Fruit fly (Drosophila melanogaster): Measurements from ENCODE around the gene Droj2.

Droj2 gene

DNA sequence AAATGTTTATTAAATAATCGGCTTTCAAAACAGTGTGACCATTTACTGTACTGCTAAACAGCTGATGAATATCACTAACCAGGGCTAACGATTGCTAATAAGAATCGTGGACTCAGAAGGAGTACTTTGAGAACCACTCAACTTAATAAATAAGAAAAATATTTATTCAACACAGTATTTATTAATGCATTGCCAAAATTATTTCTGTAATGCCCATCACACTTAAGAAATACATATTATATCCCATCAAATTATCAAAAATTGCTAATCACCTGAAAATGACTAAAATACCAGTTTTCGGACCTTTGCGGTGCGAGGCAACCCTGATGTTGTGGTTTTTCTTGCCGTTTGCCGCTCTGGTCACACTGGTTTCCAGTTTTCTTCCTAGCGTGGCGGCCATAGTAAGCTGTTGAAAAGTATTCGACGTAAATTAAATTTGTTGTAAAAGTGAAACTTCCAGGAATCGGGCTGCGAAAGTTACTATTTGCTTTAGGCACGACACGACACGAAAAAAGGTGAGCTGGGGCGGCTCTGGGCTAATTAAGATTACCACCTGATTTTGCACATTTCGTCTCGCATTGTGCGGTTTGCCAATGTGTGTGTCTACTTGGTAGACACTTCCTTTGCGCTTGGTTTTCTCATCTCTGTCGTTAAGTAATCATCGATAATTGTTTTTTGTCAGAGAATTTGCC, at the start of gene Droj2, which contains the start of gene mRpS21:
Gene Droj2 (plus strand): TSS at position 363 of the 692 bp plus-strand sequence.
Gene mRpS21 (minus strand): TSS at position 66 of the 692 bp plus-strand sequence.
- TF ChIP-seq CTCF (optimal IDR thresholded peaks at IDR 0.05): no peak
- no peak for TF ChIP-seq CG8478 (optimal IDR thresholded peaks at IDR 0.05)

DNA sequence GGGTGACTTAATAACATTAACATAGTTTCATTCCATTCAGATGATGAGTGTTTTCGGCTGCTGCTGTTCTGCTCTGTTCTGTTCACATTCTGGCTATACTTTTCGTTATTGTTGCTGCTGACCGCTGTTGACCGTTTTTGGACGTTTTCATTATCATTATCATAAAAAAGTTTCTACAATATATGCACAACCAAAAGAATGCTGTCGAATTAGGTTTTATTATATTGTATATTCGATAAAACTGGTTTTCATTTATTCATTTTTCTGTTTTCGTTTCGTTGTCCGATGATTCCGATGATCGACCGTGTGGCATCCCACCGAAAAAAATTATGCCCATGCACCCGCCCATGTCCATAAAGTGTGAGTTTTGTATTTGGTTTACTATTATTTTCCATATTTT, 48.9 kb upstream of the Droj2 start:
- TF ChIP-seq CTCF (optimal IDR thresholded peaks at IDR 0.05) (no peak), CG8478 (optimal IDR thresholded peaks at IDR 0.05) (no peak)

- TF ChIP-seq CG8478 (optimal IDR thresholded peaks at IDR 0.05) (no peak), CTCF (optimal IDR thresholded peaks at IDR 0.05) (no peak)
Measured at dm6 chr3R:13334007-13334406, 47.9 kb upstream of the Droj2 start, which contains the start of gene PK2-R2. Gene PK2-R2, minus strand, starts transcription at chr3R:13334166.

DNA sequence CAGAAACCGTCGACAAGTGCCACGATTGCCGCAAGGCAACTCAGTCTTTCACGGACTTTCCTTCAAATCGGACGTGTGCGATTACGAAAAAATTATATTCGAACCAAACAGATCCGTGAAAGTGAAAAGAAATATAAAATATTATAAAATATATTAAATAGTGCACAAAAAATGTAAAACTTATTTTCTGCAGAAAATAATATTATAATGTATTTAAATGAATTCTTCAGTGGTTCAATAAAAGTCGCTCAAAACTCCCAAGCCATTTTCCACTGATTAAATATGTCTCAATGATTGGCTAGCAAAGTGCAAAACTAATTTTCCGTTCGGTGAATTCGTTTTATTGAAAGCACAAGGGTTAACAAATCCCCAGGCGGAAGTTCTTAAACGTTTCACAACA, 43.9 kb upstream of the Droj2 start, which contains the start of gene PK2-R1:
Gene PK2-R1 (plus strand): TSS at position 301 of the 400 bp plus-strand sequence.
- TF ChIP-seq CTCF (optimal IDR thresholded peaks at IDR 0.05) (no peak), CG8478 (optimal IDR thresholded peaks at IDR 0.05) (no peak)

DNA sequence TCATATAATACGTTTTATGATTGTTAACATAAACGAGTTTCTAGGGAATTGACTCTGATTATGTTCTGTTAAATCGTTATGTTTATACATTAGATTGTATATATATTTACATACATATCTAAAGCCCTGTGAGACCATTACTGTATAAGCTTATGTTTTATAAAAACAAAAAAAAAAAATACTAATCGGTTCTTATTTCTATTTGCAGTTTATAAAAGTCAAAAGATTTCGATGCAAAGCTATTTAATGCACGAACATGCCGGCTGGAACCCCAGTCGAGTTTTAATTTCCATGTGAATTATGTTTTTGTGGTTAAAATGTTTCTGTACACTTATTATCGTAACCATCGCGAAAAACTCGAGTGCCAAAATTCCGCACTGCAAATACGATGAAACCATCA, 28.5 kb upstream of the Droj2 start, which contains the start of gene mthl12:
Gene mthl12 (plus strand): TSS at position 301 of the 400 bp plus-strand sequence.
- TF ChIP-seq CTCF (optimal IDR thresholded peaks at IDR 0.05): no peak
- TF ChIP-seq CG8478 (optimal IDR thresholded peaks at IDR 0.05): no peak

DNA sequence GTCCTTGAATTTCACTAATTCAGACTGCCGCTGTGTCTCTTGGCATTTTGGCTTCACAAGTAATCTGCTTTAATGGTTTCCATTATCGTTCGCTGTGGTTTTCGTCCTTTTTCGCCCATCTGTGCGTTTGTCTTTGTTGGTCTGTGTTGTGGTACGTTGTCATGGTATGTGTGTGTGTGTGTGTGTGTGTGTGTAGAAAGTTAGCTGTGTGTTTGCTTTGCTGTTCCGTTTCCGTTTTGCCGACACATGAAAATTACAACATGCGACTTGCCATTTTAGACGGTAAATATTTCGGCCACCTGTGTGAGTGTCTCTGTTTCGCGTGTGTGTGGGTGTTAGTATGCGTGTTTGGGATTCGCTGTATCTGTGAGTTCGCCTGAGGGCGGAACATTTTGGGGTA, 24.9 kb upstream of the Droj2 start:
- no peak for TF ChIP-seq CTCF (optimal IDR thresholded peaks at IDR 0.05)
- TF ChIP-seq CG8478 (optimal IDR thresholded peaks at IDR 0.05): no peak

dm6 chr3R:13360108-13360507, 21.8 kb upstream of the Droj2 start:
- TF ChIP-seq CG8478 (optimal IDR thresholded peaks at IDR 0.05): no peak
- TF ChIP-seq CTCF (optimal IDR thresholded peaks at IDR 0.05): no peak

dm6 chr3R:13363347-13363994, 18.4 kb upstream of the Droj2 start:
- TF ChIP-seq CG8478 (optimal IDR thresholded peaks at IDR 0.05) (no peak), CTCF (optimal IDR thresholded peaks at IDR 0.05) (no peak)

dm6 chr3R:13364175-13365174, 17.4 kb upstream of the Droj2 start, which contains the start of gene Dic1:
Gene Dic1, plus strand, starts transcription at chr3R:13364938.
- TF ChIP-seq CTCF (optimal IDR thresholded peaks at IDR 0.05): no peak
- no peak for TF ChIP-seq CG8478 (optimal IDR thresholded peaks at IDR 0.05)

- TF ChIP-seq CG8478 (optimal IDR thresholded peaks at IDR 0.05): no peak
- no peak for TF ChIP-seq CTCF (optimal IDR thresholded peaks at IDR 0.05)
Measured at dm6 chr3R:13365665-13366414, 16.1 kb upstream of the Droj2 start.

- no peak for TF ChIP-seq CG8478 (optimal IDR thresholded peaks at IDR 0.05)
- no peak for TF ChIP-seq CTCF (optimal IDR thresholded peaks at IDR 0.05)
Measured at dm6 chr3R:13366561-13367518, 15.1 kb upstream of the Droj2 start, which contains the start of gene Elp6. Gene Elp6, minus strand, starts transcription at chr3R:13366910.

- no peak for TF ChIP-seq CTCF (optimal IDR thresholded peaks at IDR 0.05)
- TF ChIP-seq CG8478 (optimal IDR thresholded peaks at IDR 0.05): no peak
Measured at dm6 chr3R:13369348-13369747, 12.6 kb upstream of the Droj2 start, which contains the start of gene CheA87a. Gene CheA87a, plus strand, starts transcription at chr3R:13369648.
